Fruit fly (Drosophila melanogaster) whole organism, embryonic: Measurements from ENCODE around the gene pkaap.

Experiments used
- Atf-2 ChIP-seq: fragments of 200-800 bp; sonication (Bioruptor generic); optimal IDR thresholded peaks from 2 replicates; lab custom pipeline; 2016; ENCODE audit warnings: missing biosample characterization, missing genetic modification characterization
- B-H2 ChIP-seq: fragments of 200-800 bp; sonication (Bioruptor generic); optimal IDR thresholded peaks from 2 replicates; lab custom pipeline; 2018; ENCODE audit warnings: missing biosample characterization, mild to moderate bottlenecking, missing genetic modification characterization
- Blimp-1 ChIP-seq: fragments of 200-800 bp; sonication (Bioruptor generic); optimal IDR thresholded peaks from 3 replicates; lab custom pipeline; 2018; ENCODE audit warnings: missing biosample characterization, missing genetic modification characterization, mild to moderate bottlenecking, moderate library complexity, missing genetic modification reagents
- Bteb2 ChIP-seq: fragments of 200-800 bp; sonication (Bioruptor generic); optimal IDR thresholded peaks from 2 replicates; lab custom pipeline; 2016; ENCODE audit warnings: missing biosample characterization, missing genetic modification characterization
- CG10147 ChIP-seq: fragments of 200-800 bp; sonication (Bioruptor generic); optimal IDR thresholded peaks from 2 replicates; lab custom pipeline; 2019; ENCODE audit warnings: missing biosample characterization, mild to moderate bottlenecking, missing genetic modification characterization, moderate library complexity
- CG10959 ChIP-seq: fragments of 200-800 bp; sonication (Bioruptor generic); IDR thresholded peaks from 2 replicates; pipeline ENCODE4 v1.3.6; 2022; ENCODE audit warnings: missing biosample characterization, missing genetic modification characterization
- CG11456 ChIP-seq: fragments of 200-800 bp; sonication (Bioruptor generic); IDR thresholded peaks from 3 replicates; pipeline ENCODE4 v1.3.6; 2022; ENCODE audit warnings: missing biosample characterization, missing genetic modification characterization
- CG12155 ChIP-seq: fragments of 200-800 bp; sonication (Bioruptor generic); optimal IDR thresholded peaks from 3 replicates; lab custom pipeline; 2016; ENCODE audit warnings: missing biosample characterization, missing genetic modification characterization
- CG12236 ChIP-seq: fragments of 200-800 bp; sonication (Bioruptor generic); optimal IDR thresholded peaks from 2 replicates; lab custom pipeline; 2016; ENCODE audit warnings: missing biosample characterization, missing genetic modification characterization
- CG12942 ChIP-seq: fragments of 200-800 bp; sonication (Bioruptor generic); optimal IDR thresholded peaks from 3 replicates; lab custom pipeline; 2016; ENCODE audit warnings: missing biosample characterization, missing genetic modification characterization
- CG13287 ChIP-seq: fragments of 200-800 bp; sonication (Bioruptor generic); IDR thresholded peaks from 2 replicates; pipeline ENCODE4 v1.3.6; 2022; ENCODE audit warnings: missing biosample characterization, missing genetic modification characterization; ENCODE audit not compliant: partially characterized antibody
- CG16813 ChIP-seq: fragments of 200-800 bp; sonication (Bioruptor generic); IDR thresholded peaks from 3 replicates; pipeline ENCODE4 v1.3.6; 2022; ENCODE audit warnings: missing biosample characterization, missing genetic modification characterization; ENCODE audit not compliant: partially characterized antibody
- CG16863 ChIP-seq: fragments of 200-800 bp; sonication (Bioruptor generic); optimal IDR thresholded peaks from 3 replicates; lab custom pipeline; 2016; ENCODE audit warnings: missing biosample characterization, missing genetic modification characterization
- CG1832 ChIP-seq: fragments of 200-800 bp; sonication (Bioruptor generic); optimal IDR thresholded peaks from 2 replicates; lab custom pipeline; 2017; ENCODE audit warnings: missing biosample characterization, mild to moderate bottlenecking, missing genetic modification characterization, inconsistent platforms
- CG2129 ChIP-seq: fragments of 200-800 bp; sonication (Bioruptor generic); IDR thresholded peaks from 2 replicates; pipeline ENCODE4 v1.3.6; 2022; ENCODE audit warnings: missing biosample characterization, missing genetic modification characterization; ENCODE audit not compliant: partially characterized antibody
- CG2678 ChIP-seq: fragments of 200-800 bp; sonication (Bioruptor generic); optimal IDR thresholded peaks from 3 replicates; lab custom pipeline; 2019; ENCODE audit warnings: missing biosample characterization, mild to moderate bottlenecking, missing genetic modification characterization, moderate library complexity
- CG3065 ChIP-seq: fragments of 200-800 bp; sonication (Bioruptor generic); optimal IDR thresholded peaks from 2 replicates; lab custom pipeline; 2016; ENCODE audit warnings: missing biosample characterization, missing genetic modification characterization
- CG31365 ChIP-seq: fragments of 200-800 bp; sonication (Bioruptor generic); optimal IDR thresholded peaks from 2 replicates; lab custom pipeline; 2018; ENCODE audit warnings: missing biosample characterization, mild to moderate bottlenecking, missing genetic modification characterization
- CG31441 ChIP-seq: fragments of 200-800 bp; sonication (Bioruptor generic); IDR thresholded peaks from 2 replicates; pipeline ENCODE4 v1.3.6; 2022; ENCODE audit warnings: missing biosample characterization, missing genetic modification characterization
- CG43689 ChIP-seq: fragments of 200-800 bp; sonication (Bioruptor generic); IDR thresholded peaks from 2 replicates; pipeline ENCODE4 v1.3.6; 2022; ENCODE audit warnings: missing biosample characterization, missing genetic modification characterization
- CG8089 ChIP-seq: fragments of 200-800 bp; sonication (Bioruptor generic); optimal IDR thresholded peaks from 3 replicates; lab custom pipeline; 2016; ENCODE audit warnings: missing biosample characterization, missing genetic modification characterization
- CG8281 ChIP-seq: fragments of 200-800 bp; sonication (Bioruptor generic); optimal IDR thresholded peaks from 2 replicates; lab custom pipeline; 2018; ENCODE audit warnings: missing biosample characterization, mild to moderate bottlenecking, missing genetic modification characterization, moderate library complexity
- CG8359 ChIP-seq: fragments of 200-800 bp; sonication (Bioruptor generic); optimal IDR thresholded peaks from 2 replicates; lab custom pipeline; 2017; ENCODE audit warnings: missing biosample characterization, mild to moderate bottlenecking, missing genetic modification characterization, borderline replicate concordance
- CG9876 ChIP-seq: fragments of 200-800 bp; sonication (Bioruptor generic); optimal IDR thresholded peaks from 2 replicates; lab custom pipeline; 2016; ENCODE audit warnings: missing biosample characterization, missing genetic modification characterization
- CHES-1-like ChIP-seq: fragments of 200-800 bp; sonication (Bioruptor generic); optimal IDR thresholded peaks from 2 replicates; lab custom pipeline; 2016; ENCODE audit warnings: missing biosample characterization, missing genetic modification characterization
- H15 ChIP-seq: fragments of 200-800 bp; sonication (Bioruptor generic); IDR thresholded peaks from 3 replicates; pipeline ENCODE4 v1.3.6; 2022; ENCODE audit warnings: missing biosample characterization, missing genetic modification characterization
- H2.0 ChIP-seq: fragments of 200-800 bp; sonication (Bioruptor generic); IDR thresholded peaks from 2 replicates; pipeline ENCODE4 v1.3.6; 2022; ENCODE audit warnings: missing biosample characterization, missing genetic modification characterization
- MESR4 ChIP-seq: fragments of 200-800 bp; sonication (Bioruptor generic); optimal IDR thresholded peaks from 2 replicates; lab custom pipeline; 2018; ENCODE audit warnings: missing biosample characterization, mild to moderate bottlenecking, missing genetic modification characterization, moderate library complexity
- MTF-1 ChIP-seq: fragments of 200-800 bp; sonication (Bioruptor generic); optimal IDR thresholded peaks from 2 replicates; lab custom pipeline; 2018; ENCODE audit warnings: missing biosample characterization, mild to moderate bottlenecking, missing genetic modification characterization, borderline replicate concordance
- Mrtf ChIP-seq: fragments of 200-800 bp; sonication (Bioruptor generic); IDR thresholded peaks from 3 replicates; pipeline ENCODE4 v1.3.6; 2022; ENCODE audit warnings: missing biosample characterization, missing genetic modification characterization
- Ssrp ChIP-seq: fragments of 200-800 bp; sonication (Bioruptor generic); optimal IDR thresholded peaks from 2 replicates; lab custom pipeline; 2018; ENCODE audit warnings: missing biosample characterization, mild to moderate bottlenecking, missing genetic modification characterization, moderate library complexity
- ase ChIP-seq: fragments of 200-800 bp; sonication (Bioruptor generic); IDR thresholded peaks from 3 replicates; pipeline ENCODE4 v1.3.6; 2022; ENCODE audit warnings: missing biosample characterization, missing genetic modification characterization
- chif ChIP-seq, 2 experiments: fragments of 200-800 bp; sonication (Bioruptor generic); optimal IDR thresholded peaks; 3 replicates each; lab custom pipeline; 2016; ENCODE audit warnings: missing biosample characterization in 2 of 2, missing genetic modification characterization in 2 of 2
- dm ChIP-seq: fragments of 200-800 bp; sonication (Bioruptor generic); optimal IDR thresholded peaks from 3 replicates; lab custom pipeline; 2016; ENCODE audit warnings: missing biosample characterization, missing genetic modification characterization
- ewg ChIP-seq: fragments of 200-800 bp; sonication (Bioruptor generic); optimal IDR thresholded peaks from 3 replicates; lab custom pipeline; 2017; ENCODE audit warnings: mild to moderate bottlenecking, missing biosample characterization, missing genetic modification reagents, missing genetic modification characterization
- gsb-n ChIP-seq: fragments of 200-800 bp; sonication (Bioruptor generic); optimal IDR thresholded peaks from 3 replicates; lab custom pipeline; 2018; ENCODE audit warnings: missing biosample characterization, mild to moderate bottlenecking, missing genetic modification characterization
- hth ChIP-seq: fragments of >200 bp; optimal IDR thresholded peaks from 2 replicates; lab custom pipeline; 2017; ENCODE audit warnings: inconsistent platforms
- kni ChIP-seq: fragments of 200-800 bp; sonication (Bioruptor generic); optimal IDR thresholded peaks from 3 replicates; lab custom pipeline; 2017; ENCODE audit warnings: mild to moderate bottlenecking, missing biosample characterization, missing genetic modification reagents, missing genetic modification characterization
- nerfin-1 ChIP-seq: fragments of 200-800 bp; sonication (Bioruptor generic); optimal IDR thresholded peaks from 3 replicates; lab custom pipeline; 2019; ENCODE audit warnings: missing biosample characterization, mild to moderate bottlenecking, missing genetic modification characterization, moderate library complexity
- pb ChIP-seq: fragments of 200-800 bp; sonication (Bioruptor generic); optimal IDR thresholded peaks from 3 replicates; lab custom pipeline; 2016; ENCODE audit warnings: missing biosample characterization, missing genetic modification characterization
- peb ChIP-seq: fragments of 200-800 bp; sonication (Bioruptor generic); IDR thresholded peaks from 2 replicates; pipeline ENCODE4 v1.3.6; 2022; ENCODE audit warnings: missing biosample characterization, missing genetic modification characterization
- psq ChIP-seq: fragments of 200-800 bp; sonication (Bioruptor generic); optimal IDR thresholded peaks from 2 replicates; lab custom pipeline; 2017; ENCODE audit warnings: missing biosample characterization, missing genetic modification characterization
- schlank ChIP-seq: fragments of 200-800 bp; sonication (Bioruptor generic); optimal IDR thresholded peaks from 2 replicates; lab custom pipeline; 2018; ENCODE audit warnings: missing biosample characterization, mild to moderate bottlenecking, missing genetic modification characterization
- sisA ChIP-seq: fragments of 200-800 bp; sonication (Bioruptor generic); IDR thresholded peaks from 2 replicates; pipeline ENCODE4 v1.3.6; 2022; ENCODE audit warnings: missing biosample characterization, missing genetic modification characterization
- stc ChIP-seq: fragments of 200-800 bp; sonication (Bioruptor generic); IDR thresholded peaks from 2 replicates; pipeline ENCODE4 v1.3.6; 2022; ENCODE audit warnings: missing biosample characterization, missing genetic modification characterization
- sug ChIP-seq: fragments of 200-800 bp; optimal IDR thresholded peaks from 2 replicates; lab custom pipeline; 2019; ENCODE audit warnings: missing biosample characterization, mild to moderate bottlenecking, missing genetic modification characterization, moderate library complexity
- tap ChIP-seq: fragments of 200-800 bp; optimal IDR thresholded peaks from 3 replicates; lab custom pipeline; 2019; ENCODE audit warnings: missing biosample characterization, mild to moderate bottlenecking, missing genetic modification characterization, moderate library complexity
- twi ChIP-seq: fragments of 200-800 bp; optimal IDR thresholded peaks from 2 replicates; lab custom pipeline; 2019; ENCODE audit warnings: missing biosample characterization, mild to moderate bottlenecking, missing genetic modification characterization, moderate library complexity
- zfh1 ChIP-seq: fragments of 200-800 bp; sonication (Bioruptor generic); IDR thresholded peaks from 3 replicates; pipeline ENCODE4 v1.3.6; 2022; ENCODE audit warnings: missing biosample characterization, missing genetic modification characterization

pkaap gene

dm6 chr2L:16284306-16285299 lies 3.5 kb upstream of the pkaap start (continued):
- TF ChIP-seq CG16813: no peak
- peak; percentile 37 for TF ChIP-seq Bteb2 (GFP tag; lab: Kevin White, UChicago)
- TF ChIP-seq kni (GFP tag; lab: Kevin White, UChicago): peak; percentile 84
- no peak for TF ChIP-seq tap (tag; lab: Kevin White, UChicago)
- TF ChIP-seq CG43689 (GFP tag; lab: Robert Waterston, UW): no peak
- TF ChIP-seq CG31441 (GFP tag; lab: Robert Waterston, UW): no peak
- TF ChIP-seq H15 (GFP tag; lab: Robert Waterston, UW): no peak
- TF ChIP-seq CG16863 (GFP tag; lab: Kevin White, UChicago): peak; percentile 5
- TF ChIP-seq CG2678 (tag; lab: Kevin White, UChicago): peak; percentile 74
- TF ChIP-seq CG13287 (GFP tag; lab: Robert Waterston, UW): no peak
- no peak for TF ChIP-seq B-H2 (GFP tag; lab: Kevin White, UChicago)
- no peak for TF ChIP-seq H2.0 (GFP tag; lab: Robert Waterston, UW)
- TF ChIP-seq dm: peak; percentile 47
- peak; percentile 13 for TF ChIP-seq Blimp-1 (GFP tag; lab: Kevin White, UChicago)
- TF ChIP-seq psq: no peak
- peak; percentile 81 for TF ChIP-seq CG1832 (GFP tag; lab: Kevin White, UChicago)
- TF ChIP-seq CG12236 (GFP tag; lab: Kevin White, UChicago): no peak
- TF ChIP-seq schlank (tag; lab: Kevin White, UChicago): peak; percentile 47
- no peak for TF ChIP-seq CG8359 (GFP tag; lab: Kevin White, UChicago)
- TF ChIP-seq CHES-1-like: peak; percentile 4
- peak; percentile 19 for TF ChIP-seq sug (tag; lab: Kevin White, UChicago)
- TF ChIP-seq sisA (GFP tag; lab: Robert Waterston, UW): no peak
- TF ChIP-seq chif (GFP tag; optimal IDR thresholded peaks at IDR 0.05; lab: Kevin White, UChicago): peak in 1 of 2 experiments; percentile 20
- TF ChIP-seq pb (GFP tag; lab: Kevin White, UChicago): no peak
- no peak for TF ChIP-seq ewg (GFP tag; lab: Kevin White, UChicago)
- peak; percentile 34 for TF ChIP-seq CG12155 (GFP tag; lab: Kevin White, UChicago)
- peak; percentile 4 for TF ChIP-seq twi (tag; lab: Kevin White, UChicago)
- peak; percentile 47 for TF ChIP-seq CG31365 (tag; lab: Kevin White, UChicago)
- TF ChIP-seq MESR4: no peak
- TF ChIP-seq CG11456 (GFP tag; lab: Robert Waterston, UW): no peak
- peak; percentile 1 for TF ChIP-seq Atf-2 (GFP tag; lab: Kevin White, UChicago)
- no peak for TF ChIP-seq stc
- TF ChIP-seq CG8281: peak; percentile 40
- TF ChIP-seq CG10959: no peak
- no peak for TF ChIP-seq CG3065 (GFP tag; lab: Kevin White, UChicago)
- no peak for TF ChIP-seq ase (GFP tag; lab: Robert Waterston, UW)
- peak; percentile 13 for TF ChIP-seq CG8089
- peak; percentile 48 for TF ChIP-seq CG10147 (GFP tag; lab: Kevin White, UChicago)
- peak; percentile 75 for TF ChIP-seq nerfin-1 (tag; lab: Kevin White, UChicago)
- TF ChIP-seq zfh1 (GFP tag; lab: Robert Waterston, UW): no peak
- no peak for TF ChIP-seq Mrtf (GFP tag; lab: Robert Waterston, UW)
- peak; percentile 23 for TF ChIP-seq CG12942 (GFP tag; lab: Kevin White, UChicago)
- TF ChIP-seq gsb-n: peak; percentile 19
- peak; percentile 1 for TF ChIP-seq Ssrp
- TF ChIP-seq MTF-1: no peak
- TF ChIP-seq peb (GFP tag; lab: Robert Waterston, UW): no peak
- no peak for TF ChIP-seq CG2129 (GFP tag; lab: Robert Waterston, UW)
- no peak for TF ChIP-seq hth (lab: Kevin White, UChicago)
- TF ChIP-seq CG9876 (GFP tag; lab: Kevin White, UChicago): peak; percentile 15
